Fruit fly (Drosophila melanogaster) whole organism, embryonic: ENCODE measurements around the gene CG17652.

Source experiments
- Awh ChIP-seq: fragments of 200-800 bp; sonication (Bioruptor generic); IDR thresholded peaks from 2 replicates; pipeline ENCODE4, ENCODE4 v1.3.6; 2022; ENCODE audit warnings: missing biosample characterization, missing genetic modification characterization
- B-H2 ChIP-seq: fragments of 200-800 bp; sonication (Bioruptor generic); optimal IDR thresholded peaks from 2 replicates; lab custom pipeline; 2018; ENCODE audit warnings: missing biosample characterization, mild to moderate bottlenecking, missing genetic modification characterization
- Bgb ChIP-seq: fragments of 200-800 bp; sonication (Bioruptor generic); IDR thresholded peaks from 2 replicates; pipeline ENCODE4 v1.3.6; 2022; ENCODE audit warnings: missing biosample characterization, missing genetic modification characterization; ENCODE audit not compliant: partially characterized antibody
- Bteb2 ChIP-seq: fragments of 200-800 bp; sonication (Bioruptor generic); optimal IDR thresholded peaks from 2 replicates; lab custom pipeline; 2016; ENCODE audit warnings: missing biosample characterization, missing genetic modification characterization
- CG10366 ChIP-seq: fragments of 200-800 bp; sonication (Bioruptor generic); IDR thresholded peaks from 2 replicates; pipeline ENCODE4 v1.3.6; 2022; ENCODE audit warnings: missing biosample characterization, missing genetic modification characterization
- CG10462 ChIP-seq: fragments of 200-800 bp; sonication (Bioruptor generic); optimal IDR thresholded peaks from 2 replicates; lab custom pipeline; 2016; ENCODE audit warnings: missing biosample characterization, missing genetic modification characterization
- CG10979 ChIP-seq: fragments of 200-800 bp; sonication (Bioruptor generic); optimal IDR thresholded peaks from 2 replicates; lab custom pipeline; 2018; ENCODE audit warnings: missing biosample characterization, mild to moderate bottlenecking, missing genetic modification characterization, moderate library complexity
- CG1233 ChIP-seq: fragments of 200-800 bp; sonication (Bioruptor generic); optimal IDR thresholded peaks from 4 replicates; lab custom pipeline; 2018; ENCODE audit warnings: missing biosample characterization, mild to moderate bottlenecking, missing genetic modification characterization
- CG12659 ChIP-seq: fragments of 200-800 bp; sonication (Bioruptor generic); optimal IDR thresholded peaks from 3 replicates; lab custom pipeline; 2017; ENCODE audit warnings: mild to moderate bottlenecking, missing biosample characterization, missing genetic modification reagents, missing genetic modification characterization
- CG13624 ChIP-seq: fragments of 200-800 bp; sonication (Bioruptor generic); optimal IDR thresholded peaks from 2 replicates; lab custom pipeline; 2016; ENCODE audit warnings: missing biosample characterization, missing genetic modification characterization
- CG14050 ChIP-seq: fragments of 200-800 bp; sonication (Bioruptor generic); IDR thresholded peaks from 3 replicates; pipeline ENCODE4 v1.3.6; 2022; ENCODE audit warnings: missing biosample characterization, missing genetic modification characterization
- CG1647 ChIP-seq: fragments of 200-800 bp; sonication (Bioruptor generic); optimal IDR thresholded peaks from 3 replicates; lab custom pipeline; 2016; ENCODE audit warnings: missing biosample characterization, missing genetic modification characterization
- CG18476 ChIP-seq: fragments of 200-800 bp; sonication (Bioruptor generic); optimal IDR thresholded peaks from 2 replicates; lab custom pipeline; 2016; ENCODE audit warnings: missing biosample characterization, mild to moderate bottlenecking, missing genetic modification characterization
- CG2129 ChIP-seq: fragments of 200-800 bp; sonication (Bioruptor generic); IDR thresholded peaks from 2 replicates; pipeline ENCODE4 v1.3.6; 2022; ENCODE audit warnings: missing biosample characterization, missing genetic modification characterization; ENCODE audit not compliant: partially characterized antibody
- CG32532 ChIP-seq: fragments of 200-800 bp; sonication (Bioruptor generic); IDR thresholded peaks from 2 replicates; pipeline ENCODE4 v1.3.6; 2022; ENCODE audit warnings: missing biosample characterization, missing genetic modification characterization
- CG4730 ChIP-seq: fragments of 200-800 bp; sonication (Bioruptor generic); IDR thresholded peaks from 2 replicates; pipeline ENCODE4 v1.3.6; 2022; ENCODE audit warnings: missing biosample characterization, missing genetic modification characterization
- CG5180 ChIP-seq: fragments of 200-800 bp; sonication (Bioruptor generic); optimal IDR thresholded peaks from 3 replicates; lab custom pipeline; 2017; ENCODE audit warnings: missing biosample characterization, missing genetic modification characterization, mild to moderate bottlenecking, moderate library complexity, missing genetic modification reagents
- CG5245 ChIP-seq: fragments of 200-800 bp; sonication (Bioruptor generic); optimal IDR thresholded peaks from 3 replicates; lab custom pipeline; 2016; ENCODE audit warnings: missing biosample characterization, missing genetic modification characterization
- CG5953 ChIP-seq: fragments of 200-800 bp; sonication (Bioruptor generic); IDR thresholded peaks from 2 replicates; pipeline ENCODE4 v1.3.6; 2022; ENCODE audit warnings: missing biosample characterization, missing genetic modification characterization
- CG6654 ChIP-seq: fragments of 200-800 bp; sonication (Bioruptor generic); optimal IDR thresholded peaks from 2 replicates; lab custom pipeline; 2017; ENCODE audit warnings: missing biosample characterization, mild to moderate bottlenecking, missing genetic modification characterization
- CG7963 ChIP-seq: fragments of 200-800 bp; sonication (Bioruptor generic); IDR thresholded peaks from 3 replicates; pipeline ENCODE4 v1.3.6; 2022; ENCODE audit warnings: missing biosample characterization, missing genetic modification characterization; ENCODE audit not compliant: partially characterized antibody
- CG7987 ChIP-seq: fragments of 200-800 bp; sonication (Bioruptor generic); optimal IDR thresholded peaks from 2 replicates; lab custom pipeline; 2018; ENCODE audit warnings: missing biosample characterization, mild to moderate bottlenecking, missing genetic modification characterization, moderate library complexity
- CkIIα-i1 ChIP-seq: fragments of 200-800 bp; sonication (Bioruptor generic); IDR thresholded peaks from 2 replicates; pipeline ENCODE4 v1.3.6; 2022; ENCODE audit warnings: missing biosample characterization, missing genetic modification characterization
- D ChIP-seq, 2 experiments: fragments of 200-800 bp in 1 of 2; fragments of >200 bp in 1 of 2; sonication (Bioruptor generic) in 1 of 2; optimal IDR thresholded peaks; 2 replicates in 1 of 2; 3 replicates in 1 of 2; lab custom pipeline; 2017; ENCODE audit warnings: mild to moderate bottlenecking in 1 of 2, missing biosample characterization in 1 of 2, missing genetic modification characterization in 1 of 2, missing genetic modification reagents in 1 of 2
- Doc2 ChIP-seq: fragments of 200-800 bp; sonication (Bioruptor generic); IDR thresholded peaks from 2 replicates; pipeline ENCODE4 v1.3.6; 2022; ENCODE audit warnings: missing biosample characterization, missing genetic modification characterization
- E2f1 ChIP-seq: fragments of 200-800 bp; sonication (Bioruptor generic); IDR thresholded peaks from 2 replicates; pipeline ENCODE4 v1.3.6; 2022; ENCODE audit warnings: missing biosample characterization, missing genetic modification characterization
- GATAe ChIP-seq: fragments of 200-800 bp; sonication (Bioruptor generic); conservative IDR thresholded peaks from 2 replicates; pipeline ENCODE4 v1.3.6; 2022; ENCODE audit warnings: missing biosample characterization, missing genetic modification characterization
- HHEX ChIP-seq: fragments of 200-800 bp; sonication (Bioruptor generic); optimal IDR thresholded peaks from 3 replicates; lab custom pipeline; 2017; ENCODE audit warnings: missing biosample characterization, mild to moderate bottlenecking, missing genetic modification characterization, missing genetic modification reagents
- Hr39 ChIP-seq: fragments of >200 bp; optimal IDR thresholded peaks from 2 replicates; lab custom pipeline; 2017
- Nf-YB ChIP-seq: fragments of 200-800 bp; sonication (Bioruptor generic); optimal IDR thresholded peaks from 3 replicates; lab custom pipeline; 2019; ENCODE audit warnings: missing biosample characterization, mild to moderate bottlenecking, missing genetic modification characterization, moderate library complexity
- Poxn ChIP-seq: fragments of 200-800 bp; sonication (Bioruptor generic); IDR thresholded peaks from 2 replicates; pipeline ENCODE4 v1.3.6; 2022; ENCODE audit warnings: missing biosample characterization, missing genetic modification characterization
- Rx ChIP-seq: fragments of 200-800 bp; sonication (Bioruptor generic); IDR thresholded peaks from 2 replicates; pipeline ENCODE4 v1.3.6; 2022; ENCODE audit warnings: missing biosample characterization, missing genetic modification characterization
- Sry-δ ChIP-seq: fragments of 200-800 bp; sonication (Bioruptor generic); optimal IDR thresholded peaks from 2 replicates; lab custom pipeline; 2016; ENCODE audit warnings: missing biosample characterization, missing genetic modification characterization
- YL-1 ChIP-seq: fragments of 200-800 bp; sonication (Bioruptor generic); optimal IDR thresholded peaks from 3 replicates; lab custom pipeline; 2017; ENCODE audit warnings: missing biosample characterization, mild to moderate bottlenecking, missing genetic modification characterization
- ab ChIP-seq: fragments of 200-800 bp; sonication (Bioruptor generic); optimal IDR thresholded peaks from 2 replicates; lab custom pipeline; 2016; ENCODE audit warnings: missing biosample characterization, missing genetic modification characterization
- al ChIP-seq: fragments of 200-800 bp; sonication (Bioruptor generic); IDR thresholded peaks from 2 replicates; pipeline ENCODE4 v1.3.6; 2022; ENCODE audit warnings: missing biosample characterization, missing genetic modification characterization
- ase ChIP-seq: fragments of 200-800 bp; sonication (Bioruptor generic); IDR thresholded peaks from 3 replicates; pipeline ENCODE4 v1.3.6; 2022; ENCODE audit warnings: missing biosample characterization, missing genetic modification characterization
- bsh ChIP-seq, 2 experiments: fragments of 200-800 bp; sonication (Bioruptor generic); optimal IDR thresholded peaks; 2 replicates each; lab custom pipeline; 2017 to 2018; ENCODE audit warnings: mild to moderate bottlenecking in 2 of 2, missing biosample characterization in 2 of 2, missing genetic modification characterization in 2 of 2, moderate library complexity in 1 of 2
- cas ChIP-seq: fragments of 200-800 bp; sonication (Bioruptor generic); IDR thresholded peaks from 2 replicates; pipeline ENCODE4 v1.3.6; 2022; ENCODE audit warnings: missing biosample characterization, missing genetic modification characterization
- crol ChIP-seq: fragments of 200-800 bp; sonication (Bioruptor generic); IDR thresholded peaks from 2 replicates; pipeline ENCODE4 v1.3.6; 2022; ENCODE audit warnings: missing biosample characterization, missing genetic modification characterization
- da ChIP-seq: fragments of 200-800 bp; sonication (Bioruptor generic); optimal IDR thresholded peaks from 2 replicates; lab custom pipeline; 2016; ENCODE audit warnings: missing biosample characterization, missing genetic modification characterization
- dati ChIP-seq: fragments of 200-800 bp; sonication (Bioruptor generic); IDR thresholded peaks from 2 replicates; pipeline ENCODE4 v1.3.6; 2022; ENCODE audit warnings: missing biosample characterization, missing genetic modification characterization
- fru ChIP-seq: fragments of >200 bp; optimal IDR thresholded peaks from 2 replicates; lab custom pipeline; 2017
- gcm ChIP-seq: fragments of 200-800 bp; sonication (Bioruptor generic); optimal IDR thresholded peaks from 2 replicates; lab custom pipeline; 2019; ENCODE audit warnings: missing biosample characterization, mild to moderate bottlenecking, missing genetic modification characterization, moderate library complexity
- grn ChIP-seq: fragments of 200-800 bp; sonication (Bioruptor generic); optimal IDR thresholded peaks from 3 replicates; lab custom pipeline; 2017; ENCODE audit warnings: missing biosample characterization, missing genetic modification characterization
- gsb ChIP-seq: fragments of 200-800 bp; sonication (Bioruptor generic); IDR thresholded peaks from 2 replicates; pipeline ENCODE4 v1.3.6; 2022; ENCODE audit warnings: missing biosample characterization, missing genetic modification characterization
- kni ChIP-seq: fragments of 200-800 bp; sonication (Bioruptor generic); optimal IDR thresholded peaks from 3 replicates; lab custom pipeline; 2017; ENCODE audit warnings: mild to moderate bottlenecking, missing biosample characterization, missing genetic modification reagents, missing genetic modification characterization
- nau ChIP-seq: fragments of 200-800 bp; sonication (Bioruptor generic); optimal IDR thresholded peaks from 3 replicates; lab custom pipeline; 2017; ENCODE audit warnings: missing biosample characterization, mild to moderate bottlenecking, missing genetic modification characterization, missing genetic modification reagents
- oc ChIP-seq: fragments of 200-800 bp; sonication (Bioruptor generic); optimal IDR thresholded peaks from 2 replicates; lab custom pipeline; 2018; ENCODE audit warnings: missing biosample characterization, mild to moderate bottlenecking, missing genetic modification characterization, moderate library complexity
- peb ChIP-seq: fragments of 200-800 bp; sonication (Bioruptor generic); IDR thresholded peaks from 2 replicates; pipeline ENCODE4 v1.3.6; 2022; ENCODE audit warnings: missing biosample characterization, missing genetic modification characterization
- scrt ChIP-seq: fragments of 200-800 bp; sonication (Bioruptor generic); optimal IDR thresholded peaks from 2 replicates; lab custom pipeline; 2018; ENCODE audit warnings: missing biosample characterization, mild to moderate bottlenecking, missing genetic modification characterization, moderate library complexity
- tin ChIP-seq: fragments of 200-800 bp; sonication (Bioruptor generic); optimal IDR thresholded peaks from 3 replicates; lab custom pipeline; 2016; ENCODE audit warnings: missing biosample characterization, missing genetic modification characterization

The CG17652 gene

dm6 chr2L:1729607-1730011, 2.5 kb downstream of the CG17652 start, which contains the start of the genes Eno and CG31937 (continued):
- TF ChIP-seq CG1647 (GFP tag; lab: Kevin White, UChicago): peak; percentile 14
- TF ChIP-seq CG10366 (GFP tag; lab: Robert Waterston, UW): peak; percentile 18; the same call in 1 of the 2 replicates
- peak; percentile 56 for TF ChIP-seq CG13624 (GFP tag; lab: Kevin White, UChicago)
- TF ChIP-seq CG4730 (GFP tag; lab: Robert Waterston, UW): 0 out of 2 replicates have a peak, but pooled peaks have one; percentile 29
- no peak for TF ChIP-seq fru
- peak; percentile 60 for TF ChIP-seq CG12659
- peak; percentile 69 for TF ChIP-seq B-H2 (GFP tag; lab: Kevin White, UChicago)
- TF ChIP-seq Poxn: no peak
- TF ChIP-seq CG18476 (GFP tag; lab: Kevin White, UChicago): no peak
- no peak for TF ChIP-seq Awh (GFP tag; lab: Robert Waterston, UW)
- TF ChIP-seq Rx (GFP tag; lab: Robert Waterston, UW): no peak
- no peak for TF ChIP-seq CG6654 (GFP tag; lab: Kevin White, UChicago)
- peak; percentile 17 to 24 for TF ChIP-seq bsh (GFP tag; optimal IDR thresholded peaks at IDR 0.05; lab: Kevin White, UChicago)
- no peak for TF ChIP-seq kni (GFP tag; lab: Kevin White, UChicago)
- no peak for TF ChIP-seq CG10462
- TF ChIP-seq al (GFP tag; lab: Robert Waterston, UW): peak; percentile 72
- TF ChIP-seq CG2129 (GFP tag; lab: Robert Waterston, UW): no peak
- TF ChIP-seq ase (GFP tag; lab: Robert Waterston, UW): peak; percentile 39; the same call in 1 of the 3 replicates
- no peak for TF ChIP-seq scrt
- no peak for TF ChIP-seq CG14050 (GFP tag; lab: Robert Waterston, UW)
- no peak for TF ChIP-seq grn (GFP tag; lab: Kevin White, UChicago)
- peak; percentile 29 for TF ChIP-seq Sry-δ (GFP tag; lab: Kevin White, UChicago)
- TF ChIP-seq gsb (GFP tag; lab: Robert Waterston, UW): no peak
- no peak for TF ChIP-seq crol
- TF ChIP-seq D (optimal IDR thresholded peaks at IDR 0.05; lab: Kevin White, UChicago): no peak
- no peak for TF ChIP-seq D (GFP tag; optimal IDR thresholded peaks at IDR 0.05; lab: Kevin White, UChicago)
- TF ChIP-seq nau (GFP tag; lab: Kevin White, UChicago): no peak
- TF ChIP-seq Doc2 (GFP tag; lab: Robert Waterston, UW): no peak
- no peak for TF ChIP-seq ab (GFP tag; lab: Kevin White, UChicago)
- TF ChIP-seq HHEX: peak; percentile 53
- no peak for TF ChIP-seq peb (GFP tag; lab: Robert Waterston, UW)
- TF ChIP-seq CG32532 (GFP tag; lab: Robert Waterston, UW): peak; percentile 80
- no peak for TF ChIP-seq oc (tag; lab: Kevin White, UChicago)
- peak; percentile 3 for TF ChIP-seq CG10979 (tag; lab: Kevin White, UChicago)
- TF ChIP-seq dati (GFP tag; lab: Robert Waterston, UW): no peak
- no peak; the same call in 1 of the 2 replicates for TF ChIP-seq Bgb (GFP tag; lab: Robert Waterston, UW)
- no peak for TF ChIP-seq Hr39
- peak; percentile 17 for TF ChIP-seq tin (GFP tag; lab: Kevin White, UChicago)
- TF ChIP-seq cas: no peak
- TF ChIP-seq CG5245: no peak
- TF ChIP-seq CG5180 (GFP tag; lab: Kevin White, UChicago): peak; percentile 87
- peak; percentile 42 for TF ChIP-seq gcm
- TF ChIP-seq CG7987 (GFP tag; lab: Kevin White, UChicago): peak; percentile 58
- TF ChIP-seq da: no peak
- no peak for TF ChIP-seq Bteb2 (GFP tag; lab: Kevin White, UChicago)
- TF ChIP-seq CG7963 (GFP tag; lab: Robert Waterston, UW): no peak
- TF ChIP-seq E2f1: peak; percentile 46; the same call in 1 of the 2 replicates
- no peak for TF ChIP-seq YL-1 (GFP tag; lab: Kevin White, UChicago)
- no peak for TF ChIP-seq Nf-YB (GFP tag; lab: Kevin White, UChicago)
- TF ChIP-seq CG5953: no peak
- no peak for TF ChIP-seq GATAe (GFP tag; lab: Robert Waterston, UW)
- TF ChIP-seq CG1233: no peak
- no peak for TF ChIP-seq CkIIα-i1 (GFP tag; lab: Robert Waterston, UW)
